Fruit fly (Drosophila melanogaster) whole organism, pupa: ENCODE measurements around the gene CG12104.

Experiments used
- CG10348 ChIP-seq: fragments of 200-800 bp; sonication (Bioruptor generic); IDR thresholded peaks from 2 replicates; pipeline ENCODE4 v1.3.6; 2022; ENCODE audit warnings: missing biosample characterization, missing genetic modification characterization
- CG12605 ChIP-seq: fragments of 200-800 bp; sonication (Bioruptor generic); IDR thresholded peaks from 2 replicates; pipeline ENCODE4 v1.3.6; 2022; ENCODE audit warnings: missing biosample characterization, missing genetic modification characterization
- CG13204 ChIP-seq: fragments of 200-800 bp; sonication (Bioruptor generic); optimal IDR thresholded peaks from 2 replicates; lab custom pipeline; 2018; ENCODE audit warnings: missing biosample characterization, mild to moderate bottlenecking, missing genetic modification characterization, moderate library complexity
- CG14655 ChIP-seq: fragments of 200-800 bp; sonication (Bioruptor generic); optimal IDR thresholded peaks from 3 replicates; lab custom pipeline; 2017; ENCODE audit warnings: mild to moderate bottlenecking, missing biosample characterization, missing genetic modification reagents, missing genetic modification characterization
- CG15710 ChIP-seq: fragments of 200-800 bp; sonication (Bioruptor generic); optimal IDR thresholded peaks from 2 replicates; lab custom pipeline; 2018; ENCODE audit warnings: missing biosample characterization, mild to moderate bottlenecking, missing genetic modification characterization, moderate library complexity
- CG17806 ChIP-seq: fragments of 200-800 bp; sonication (Bioruptor generic); optimal IDR thresholded peaks from 2 replicates; lab custom pipeline; 2018; ENCODE audit warnings: missing biosample characterization, mild to moderate bottlenecking, missing genetic modification characterization, moderate library complexity
- CG32121 ChIP-seq: fragments of 200-800 bp; sonication (Bioruptor generic); IDR thresholded peaks from 2 replicates; pipeline ENCODE4 v1.3.6; 2022; ENCODE audit warnings: missing biosample characterization, missing genetic modification characterization
- CG34367 ChIP-seq: fragments of 200-800 bp; sonication (Bioruptor generic); optimal IDR thresholded peaks from 2 replicates; lab custom pipeline; 2018; ENCODE audit warnings: missing biosample characterization, mild to moderate bottlenecking, missing genetic modification characterization
- CG4496 ChIP-seq: fragments of 200-800 bp; sonication (Bioruptor generic); IDR thresholded peaks from 3 replicates; pipeline ENCODE4 v1.3.6; 2022; ENCODE audit warnings: missing biosample characterization, missing genetic modification characterization
- CG8159 ChIP-seq: fragments of 200-800 bp; sonication (Bioruptor generic); optimal IDR thresholded peaks from 3 replicates; lab custom pipeline; 2018; ENCODE audit warnings: missing biosample characterization, mild to moderate bottlenecking, missing genetic modification characterization, moderate library complexity
- CG8301 ChIP-seq: fragments of 200-800 bp; sonication (Bioruptor generic); optimal IDR thresholded peaks from 2 replicates; lab custom pipeline; 2018; ENCODE audit warnings: missing biosample characterization, mild to moderate bottlenecking, missing genetic modification characterization
- CG9948 ChIP-seq: fragments of 200-800 bp; sonication (Bioruptor generic); optimal IDR thresholded peaks from 2 replicates; lab custom pipeline; 2018; ENCODE audit warnings: missing biosample characterization, mild to moderate bottlenecking, missing genetic modification characterization, moderate library complexity
- D1 ChIP-seq: fragments of 200-800 bp; sonication (Bioruptor generic); optimal IDR thresholded peaks from 2 replicates; lab custom pipeline; 2018; ENCODE audit warnings: missing biosample characterization, mild to moderate bottlenecking, missing genetic modification characterization, moderate library complexity
- EcR ChIP-seq: fragments of 200-800 bp; sonication (Bioruptor generic); optimal IDR thresholded peaks from 3 replicates; lab custom pipeline; 2019; ENCODE audit warnings: missing biosample characterization, missing genetic modification characterization, mild to moderate bottlenecking, moderate library complexity, missing genetic modification reagents
- Ets98B ChIP-seq: fragments of 200-800 bp; sonication (Bioruptor generic); IDR thresholded peaks from 2 replicates; pipeline ENCODE4 v1.3.6; 2022; ENCODE audit warnings: missing biosample characterization, missing genetic modification characterization
- Pif1A ChIP-seq: fragments of 200-800 bp; sonication (Bioruptor generic); optimal IDR thresholded peaks from 3 replicates; lab custom pipeline; 2016; ENCODE audit warnings: missing biosample characterization, missing genetic modification characterization
- Pif1B ChIP-seq: fragments of 200-800 bp; sonication (Bioruptor generic); optimal IDR thresholded peaks from 3 replicates; lab custom pipeline; 2016; ENCODE audit warnings: missing biosample characterization, missing genetic modification characterization
- Snoo ChIP-seq: fragments of 200-800 bp; sonication (Bioruptor generic); optimal IDR thresholded peaks from 3 replicates; lab custom pipeline; 2017; ENCODE audit warnings: missing biosample characterization, mild to moderate bottlenecking, missing genetic modification characterization, inconsistent platforms
- fd96Ca ChIP-seq: fragments of 200-800 bp; sonication (Bioruptor generic); IDR thresholded peaks from 3 replicates; pipeline ENCODE4 v1.3.6; 2022; ENCODE audit warnings: missing biosample characterization, missing genetic modification characterization
- gl ChIP-seq: fragments of 200-800 bp; sonication (Bioruptor generic); optimal IDR thresholded peaks from 2 replicates; lab custom pipeline; 2018; ENCODE audit warnings: missing biosample characterization, mild to moderate bottlenecking, missing genetic modification characterization
- rn ChIP-seq: fragments of 200-800 bp; sonication (Bioruptor generic); IDR thresholded peaks from 2 replicates; pipeline ENCODE4 v1.3.6; 2022; ENCODE audit warnings: missing biosample characterization, missing genetic modification characterization

Gene CG12104

DNA sequence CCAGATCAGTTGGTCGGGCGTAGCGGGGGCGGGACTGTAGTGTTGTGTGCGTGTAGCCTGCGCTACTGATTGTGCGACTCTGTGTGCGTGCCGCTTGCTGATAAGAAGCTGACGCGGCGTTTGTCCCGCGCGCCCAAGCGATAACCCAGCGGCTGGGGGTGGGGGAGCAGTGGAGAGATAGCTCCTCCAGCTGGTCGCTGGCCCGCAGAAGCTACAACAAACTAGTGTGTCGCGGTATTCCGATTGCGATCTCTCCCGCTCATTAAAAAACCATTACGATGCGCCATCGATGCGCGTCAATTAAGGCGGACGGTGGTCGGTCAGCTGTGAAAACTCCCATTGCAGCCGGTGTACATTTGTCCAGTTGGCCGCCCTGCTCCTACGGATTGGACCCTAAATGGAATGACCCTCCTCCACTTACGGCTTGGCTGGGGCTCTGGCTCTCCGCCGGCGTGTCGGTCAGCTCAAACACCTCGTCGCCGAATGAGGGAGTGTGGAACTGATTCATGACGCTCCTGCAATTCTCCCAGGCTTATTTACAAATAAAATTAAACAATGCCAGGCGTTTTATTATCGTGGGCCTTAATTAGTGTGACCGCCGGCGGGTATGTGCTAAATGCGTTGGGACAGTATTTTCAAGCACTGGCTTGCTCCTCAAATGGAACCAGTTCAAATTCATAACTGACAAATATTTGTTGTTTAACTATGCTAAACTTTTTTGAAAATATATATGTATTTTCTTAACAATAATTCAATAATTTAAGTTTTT, at the start of gene CG12104:
Gene CG12104, minus strand, starts transcription at position 611 of the 769 bp plus-strand sequence.
- TF ChIP-seq CG34367 (tag; lab: Kevin White, UChicago) (peak; percentile 0), CG8159 (tag; lab: Kevin White, UChicago) (no peak), CG13204 (GFP tag; lab: Kevin White, UChicago) (peak; percentile 98), EcR (GFP tag; lab: Kevin White, UChicago) (peak; percentile 44), Ets98B (0 out of 2 replicates have a peak, but pooled peaks have one; percentile 5)

DNA sequence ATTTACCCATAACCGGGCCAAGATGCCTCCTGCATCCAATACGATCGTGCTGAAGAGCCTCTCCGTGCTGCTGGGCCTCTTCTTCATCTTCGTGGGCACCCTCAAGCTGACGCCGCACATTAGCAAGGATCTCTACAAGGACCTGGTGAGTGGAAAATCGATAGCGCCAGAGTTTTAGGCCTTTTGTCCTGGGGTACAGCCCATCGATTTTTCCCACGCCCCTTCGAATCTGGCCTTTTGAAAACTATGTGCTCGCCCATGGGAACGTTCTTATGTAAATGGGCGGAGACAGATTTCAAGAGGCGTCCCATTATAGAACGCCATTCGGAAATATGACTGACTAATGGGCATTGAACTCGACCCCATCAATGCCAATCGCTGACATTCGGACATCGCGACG, 46.9 kb upstream of the CG12104 start:
- TF ChIP-seq CG32121 (GFP tag; lab: Robert Waterston, UW), result 0 out of 2 replicates have a peak, but pooled peaks have one; percentile 14
- TF ChIP-seq Pif1A (GFP tag; lab: Kevin White, UChicago), result no peak

DNA sequence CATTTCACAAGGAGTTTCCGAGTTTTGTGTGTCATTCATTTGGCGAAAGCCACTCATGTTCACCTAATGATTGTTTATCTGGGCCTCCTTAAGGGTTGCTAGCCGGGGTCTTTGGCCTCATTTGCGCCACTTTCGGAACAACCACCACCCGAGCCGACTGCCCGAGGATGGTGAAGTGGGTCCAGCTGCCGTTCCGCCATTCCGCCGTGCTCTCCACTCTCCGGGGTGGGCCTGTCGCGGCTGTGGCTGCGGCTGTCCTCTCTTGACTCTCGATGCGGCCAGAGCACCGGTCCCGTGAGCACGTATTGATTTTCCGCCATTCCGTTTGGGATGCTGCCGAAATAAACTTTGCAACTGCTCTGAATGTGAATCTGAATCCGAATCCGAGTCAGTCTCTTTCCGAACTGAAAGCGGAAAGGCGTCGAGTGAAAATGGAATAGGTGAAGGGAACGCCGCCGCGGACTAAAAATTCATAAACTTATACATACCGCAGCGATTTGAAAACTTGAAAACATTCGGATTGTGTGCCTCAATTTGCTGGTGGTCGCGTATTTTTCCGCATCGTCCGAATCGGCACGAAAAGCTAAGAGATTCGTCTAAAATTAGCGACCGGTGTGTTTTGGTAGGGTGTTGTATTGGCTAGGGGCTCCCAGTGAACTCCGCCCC, 46.3 kb upstream of the CG12104 start, which contains the start of gene CG13920:
Gene CG13920, plus strand, starts transcription at position 255 of the 666 bp plus-strand sequence.
- TF ChIP-seq CG8301 (tag; lab: Kevin White, UChicago) (no peak), CG10348 (GFP tag; lab: Robert Waterston, UW) (no peak), rn (GFP tag; lab: Robert Waterston, UW) (no peak), EcR (GFP tag; lab: Kevin White, UChicago) (peak; percentile 86), CG14655 (GFP tag; lab: Kevin White, UChicago) (no peak)
- TF ChIP-seq, all 21 proteins: peak for 1

DNA sequence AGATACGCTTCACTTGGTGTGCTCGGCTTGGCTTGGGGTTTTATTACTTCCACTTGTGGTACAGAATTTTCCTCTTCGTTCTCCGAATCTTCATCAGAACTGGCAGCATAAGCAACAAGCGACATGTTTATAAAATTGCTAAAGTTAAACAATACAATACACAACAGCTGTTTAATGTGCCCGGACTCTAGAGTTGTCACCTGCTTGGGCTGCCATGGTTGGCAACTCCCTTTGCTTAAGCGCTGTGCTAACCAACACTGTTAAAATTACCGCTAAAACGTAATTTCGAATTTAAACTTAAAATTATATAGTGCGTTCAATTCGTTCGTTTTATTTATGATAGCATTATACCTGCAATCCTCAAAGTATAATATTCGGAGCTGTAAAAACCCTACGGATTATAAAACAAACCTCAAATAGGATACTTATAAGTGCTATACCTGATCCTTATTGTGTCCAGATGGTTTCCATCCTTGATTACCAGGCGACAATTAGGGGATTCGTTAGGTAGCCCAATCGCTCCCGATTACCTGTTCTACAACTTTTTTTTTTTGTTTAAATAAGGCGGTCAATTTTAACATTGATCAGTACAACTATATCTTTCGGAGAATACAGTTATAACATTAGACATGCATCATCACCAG, 44.9 kb upstream of the CG12104 start, which contains the start of the genes CG17249 and Bro:
Gene CG17249, minus strand, starts transcription at position 189 of the 644 bp plus-strand sequence.
Gene Bro, plus strand, starts transcription at position 594 of the 644 bp plus-strand sequence.
- TF ChIP-seq CG9948 (no peak), CG15710 (tag; lab: Kevin White, UChicago) (peak; percentile 83)

DNA sequence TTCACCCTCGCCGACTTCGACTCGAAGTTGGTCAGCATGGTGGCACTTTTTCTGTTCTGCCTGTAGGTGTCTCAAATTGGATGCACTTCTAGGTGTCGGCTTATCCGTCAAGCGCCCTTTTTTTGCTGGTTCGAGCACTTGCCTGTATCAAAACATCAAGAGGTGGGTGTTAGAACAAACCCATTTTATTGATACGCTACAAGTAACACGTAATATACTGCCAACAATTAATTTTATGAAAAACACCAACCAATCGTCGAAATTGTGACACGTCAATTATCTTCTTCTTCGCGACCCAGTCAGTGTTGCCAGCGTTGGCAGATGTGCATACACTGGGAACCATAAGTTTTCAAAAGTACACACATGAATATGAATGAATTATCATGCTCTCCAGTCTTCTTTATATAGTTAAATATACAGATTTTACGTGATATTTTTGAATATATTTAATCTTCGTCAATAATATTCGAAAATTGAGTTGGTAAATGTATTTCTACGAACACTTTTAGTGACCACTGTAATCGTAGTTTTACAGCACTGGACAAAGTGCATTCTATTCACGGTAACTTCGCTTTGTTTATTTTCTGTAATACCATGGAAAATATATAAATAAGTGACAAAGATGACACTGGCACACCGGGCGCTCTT, 42.6 kb upstream of the CG12104 start, which contains the start of the genes alphaCOP and CG13919:
Gene alphaCOP, minus strand, starts transcription at position 280 of the 648 bp plus-strand sequence.
Gene CG13919, plus strand, starts transcription at position 548 of the 648 bp plus-strand sequence.
- TF ChIP-seq fd96Ca (GFP tag; lab: Robert Waterston, UW) (peak; percentile 95), CG17806 (tag; lab: Kevin White, UChicago) (peak; percentile 95), rn (GFP tag; lab: Robert Waterston, UW) (peak; percentile 96), CG15710 (tag; lab: Kevin White, UChicago) (peak; percentile 98), CG12605 (peak; percentile 95), CG10348 (GFP tag; lab: Robert Waterston, UW) (peak; percentile 91), CG34367 (tag; lab: Kevin White, UChicago) (peak; percentile 97), Snoo (tag; lab: Kevin White, UChicago) (peak; percentile 98), CG14655 (GFP tag; lab: Kevin White, UChicago) (peak; percentile 94), Pif1A (GFP tag; lab: Kevin White, UChicago) (peak; percentile 99), D1 (no peak), CG9948 (peak; percentile 95), Pif1B (GFP tag; lab: Kevin White, UChicago) (peak; percentile 98), gl (peak; percentile 92), CG32121 (GFP tag; lab: Robert Waterston, UW) (peak; percentile 98), Ets98B (peak; percentile 98), CG4496 (GFP tag; lab: Robert Waterston, UW) (peak; percentile 98), CG8159 (tag; lab: Kevin White, UChicago) (peak; percentile 96), CG13204 (GFP tag; lab: Kevin White, UChicago) (no peak), CG8301 (tag; lab: Kevin White, UChicago) (peak; percentile 95), EcR (GFP tag; lab: Kevin White, UChicago) (peak; percentile 53)
